Fruit fly (Drosophila melanogaster) whole organism: ENCODE measurements around the gene CG43231.

ENCODE experiments used
- CG8478 ChIP-seq: fragments of >200 bp; optimal IDR thresholded peaks from 2 replicates; lab custom pipeline; 2018; ENCODE audit warnings: inconsistent platforms
- Dll ChIP-seq: fragments of >200 bp; optimal IDR thresholded peaks from 2 replicates; lab custom pipeline; 2017
- EcR ChIP-seq, 2 experiments: fragments of >200 bp; optimal IDR thresholded peaks; 2 replicates each; lab custom pipeline; 2017; ENCODE audit warnings: missing biosample characterization in 2 of 2, missing genetic modification characterization in 2 of 2, missing genetic modification reagents in 2 of 2
- psq ChIP-seq: fragments of >200 bp; optimal IDR thresholded peaks from 2 replicates; lab custom pipeline; 2017
- usp ChIP-seq: fragments of >200 bp; optimal IDR thresholded peaks from 2 replicates; lab custom pipeline; 2017; ENCODE audit warnings: missing biosample characterization, missing genetic modification characterization, mixed read lengths

dm6 chr2L:17747133-17747824, 42.8 kb downstream of the CG43231 start:
- TF ChIP-seq CG8478 (lab: Kevin White, UChicago) (no peak), psq (lab: Kevin White, UChicago) (no peak), EcR (GFP tag; optimal IDR thresholded peaks at IDR 0.05; lab: Kevin White, UChicago) (peak in 1 of 2 experiments; percentile 47), usp (GFP tag; lab: Kevin White, UChicago) (no peak), Dll (lab: Kevin White, UChicago) (no peak)
